Worm (Caenorhabditis elegans) whole organism, young adult: ENCODE data around the gene srsx-34.

Experiments
- B0019.2 ChIP-seq: fragments of 200-800 bp; sonication (Bioruptor generic); conservative IDR thresholded peaks from 2 replicates; pipeline ENCODE4 v1.3.6; 2022; ENCODE audit warnings: missing genetic modification reagents, missing genetic modification characterization, missing compliant biosample characterization
- F10E7.11 ChIP-seq: sonication (generic microtip); optimal IDR thresholded peaks from 2 replicates; lab custom pipeline; 2017; ENCODE audit warnings: mild to moderate bottlenecking, missing genetic modification characterization, moderate library complexity, missing compliant biosample characterization
- F52B5.7 ChIP-seq: sonication (generic microtip); optimal IDR thresholded peaks from 2 replicates; lab custom pipeline; 2016; ENCODE audit warnings: mild to moderate bottlenecking, missing genetic modification characterization, missing compliant biosample characterization
- Y53G8AR.9 ChIP-seq: fragments of 200-800 bp; sonication (Bioruptor generic); conservative IDR thresholded peaks from 2 replicates; pipeline ENCODE4 v1.3.6; 2022; ENCODE audit warnings: missing genetic modification reagents, missing genetic modification characterization, missing compliant biosample characterization
- Y56A3A.18 ChIP-seq: fragments of 200-800 bp; sonication (Bioruptor generic); IDR thresholded peaks from 2 replicates; pipeline ENCODE4 v1.3.6; 2022; ENCODE audit warnings: missing genetic modification reagents, missing genetic modification characterization, missing compliant biosample characterization
- Y67H2A.10 ChIP-seq: fragments of 200-800 bp; sonication (Bioruptor generic); conservative IDR thresholded peaks from 2 replicates; pipeline ENCODE4 v1.3.6; 2022; ENCODE audit warnings: missing genetic modification reagents, missing genetic modification characterization, missing compliant biosample characterization
- ama-1 ChIP-seq, 3 experiments: fragments of 150-350 bp in 1 of 3; sonication (generic microtip) in 2 of 3; optimal IDR thresholded peaks; 2 replicates each; lab custom pipeline; 2014 to 2018; ENCODE audit warnings: missing biosample characterization in 2 of 3, missing genetic modification characterization in 2 of 3, missing genetic modification reagents in 2 of 3
- aptf-2 ChIP-seq: fragments of 200-800 bp; sonication (Bioruptor generic); conservative IDR thresholded peaks from 2 replicates; pipeline ENCODE4 v1.3.6; 2022; ENCODE audit warnings: missing genetic modification reagents, missing genetic modification characterization, missing compliant biosample characterization
- athp-1 ChIP-seq: sonication (generic microtip); optimal IDR thresholded peaks from 2 replicates; lab custom pipeline; 2017; ENCODE audit warnings: mild to moderate bottlenecking, missing genetic modification characterization, missing compliant biosample characterization
- bed-2 ChIP-seq: fragments of 200-800 bp; sonication (Bioruptor generic); IDR thresholded peaks from 2 replicates; pipeline ENCODE4 v1.3.6; 2022; ENCODE audit warnings: missing genetic modification reagents, missing genetic modification characterization, missing compliant biosample characterization
- cebp-1 ChIP-seq, 2 experiments: fragments of 200-800 bp in 1 of 2; sonication (Bioruptor generic) in 1 of 2; sonication (generic microtip) in 1 of 2; IDR thresholded peaks in 1 of 2; optimal IDR thresholded peaks in 1 of 2; 2 replicates each; pipeline versions ENCODE4 v1.3.6 to Lab custom; 2017 to 2022; ENCODE audit warnings: missing compliant biosample characterization in 2 of 2, missing genetic modification characterization in 2 of 2, mild to moderate bottlenecking in 1 of 2, missing genetic modification reagents in 1 of 2, moderate library complexity in 1 of 2
- cebp-2 ChIP-seq: fragments of 200-800 bp; sonication (Bioruptor generic); IDR thresholded peaks from 2 replicates; pipeline ENCODE4 v1.3.6; 2022; ENCODE audit warnings: missing genetic modification characterization, missing compliant biosample characterization
- ceh-58 ChIP-seq: fragments of 200-800 bp; sonication (Bioruptor generic); IDR thresholded peaks from 2 replicates; pipeline ENCODE4 v1.3.6; 2022; ENCODE audit warnings: missing genetic modification characterization, missing compliant biosample characterization
- ceh-79 ChIP-seq: sonication (generic microtip); optimal IDR thresholded peaks from 2 replicates; lab custom pipeline; 2017; ENCODE audit warnings: mild to moderate bottlenecking, missing genetic modification characterization, missing compliant biosample characterization
- chd-7 ChIP-seq: sonication (generic microtip); optimal IDR thresholded peaks from 2 replicates; lab custom pipeline; 2016; ENCODE audit warnings: mild to moderate bottlenecking, missing genetic modification characterization, moderate library complexity, missing compliant biosample characterization
- dpff-1 ChIP-seq: sonication (generic microtip); optimal IDR thresholded peaks from 2 replicates; lab custom pipeline; 2017; ENCODE audit warnings: mild to moderate bottlenecking, missing genetic modification characterization, missing compliant biosample characterization
- ekl-4 ChIP-seq: fragments of 200-800 bp; sonication (Bioruptor generic); IDR thresholded peaks from 2 replicates; pipeline ENCODE4 v1.3.6; 2022; ENCODE audit warnings: missing genetic modification reagents, missing genetic modification characterization, missing compliant biosample characterization
- him-1 ChIP-seq: sonication (generic microtip); optimal IDR thresholded peaks from 2 replicates; lab custom pipeline; 2016; ENCODE audit warnings: missing genotype, missing genetic modification reagents, missing genetic modification characterization, missing compliant biosample characterization
- hlh-12 ChIP-seq: sonication (generic microtip); optimal IDR thresholded peaks from 2 replicates; lab custom pipeline; 2016; ENCODE audit warnings: missing genetic modification characterization, missing compliant biosample characterization
- hmg-1.2 ChIP-seq: fragments of 200-800 bp; sonication (Bioruptor generic); IDR thresholded peaks from 2 replicates; pipeline ENCODE4 v1.3.6; 2022; ENCODE audit warnings: missing genetic modification reagents, missing genetic modification characterization, missing compliant biosample characterization
- let-526 ChIP-seq: fragments of 200-800 bp; sonication (Bioruptor generic); IDR thresholded peaks from 2 replicates; pipeline ENCODE4 v1.3.6; 2022; ENCODE audit warnings: missing genetic modification reagents, missing genetic modification characterization, missing compliant biosample characterization
- lin-35 ChIP-seq, 3 experiments: fragments of 150-350 bp in 2 of 3; sonication (generic microtip) in 1 of 3; optimal IDR thresholded peaks; 2 replicates each; lab custom pipeline; 2014 to 2018; ENCODE audit warnings: missing biosample characterization in 3 of 3, missing genetic modification characterization in 3 of 3, missing genetic modification reagents in 3 of 3
- lin-54 ChIP-seq: fragments of 200-800 bp; sonication (Bioruptor generic); optimal IDR thresholded peaks from 2 replicates; lab custom pipeline; 2018; ENCODE audit warnings: mild to moderate bottlenecking, missing genetic modification characterization, missing compliant biosample characterization
- madf-10 ChIP-seq: sonication (generic microtip); optimal IDR thresholded peaks from 2 replicates; lab custom pipeline; 2016; ENCODE audit warnings: mild to moderate bottlenecking, missing genetic modification characterization, missing compliant biosample characterization
- madf-6 ChIP-seq: fragments of 200-800 bp; sonication (Bioruptor generic); IDR thresholded peaks from 2 replicates; pipeline ENCODE4 v1.3.6; 2022; ENCODE audit warnings: missing genetic modification reagents, missing genetic modification characterization, missing compliant biosample characterization
- mcd-1 ChIP-seq: fragments of 200-800 bp; sonication (Bioruptor generic); IDR thresholded peaks from 2 replicates; pipeline ENCODE4 v1.3.6; 2022; ENCODE audit warnings: missing genetic modification reagents, missing genetic modification characterization, missing compliant biosample characterization
- mel-28 ChIP-seq: sonication (generic microtip); optimal IDR thresholded peaks from 2 replicates; lab custom pipeline; 2016; ENCODE audit warnings: borderline replicate concordance, mild to moderate bottlenecking, missing genetic modification characterization, missing compliant biosample characterization
- nfya-2 ChIP-seq: fragments of 200-800 bp; sonication (Bioruptor generic); IDR thresholded peaks from 2 replicates; pipeline ENCODE4 v1.3.6; 2022; ENCODE audit warnings: missing genetic modification reagents, missing genetic modification characterization, missing compliant biosample characterization
- nhr-120 ChIP-seq: fragments of 200-800 bp; sonication (Bioruptor generic); IDR thresholded peaks from 2 replicates; pipeline ENCODE4 v1.3.6; 2022; ENCODE audit warnings: missing genetic modification characterization, missing compliant biosample characterization
- nhr-27 ChIP-seq: fragments of 200-800 bp; sonication (Bioruptor generic); optimal IDR thresholded peaks from 2 replicates; lab custom pipeline; 2018; ENCODE audit warnings: mild to moderate bottlenecking, missing genetic modification characterization, moderate library complexity, missing compliant biosample characterization
- nhr-90 ChIP-seq: sonication (generic microtip); optimal IDR thresholded peaks from 2 replicates; lab custom pipeline; 2016; ENCODE audit warnings: missing genotype, mild to moderate bottlenecking, missing genetic modification characterization, missing compliant biosample characterization
- pbrm-1 ChIP-seq: fragments of 200-800 bp; sonication (Bioruptor generic); IDR thresholded peaks from 2 replicates; pipeline ENCODE4 v1.3.6; 2022; ENCODE audit warnings: missing genetic modification reagents, missing genetic modification characterization, missing compliant biosample characterization
- rcor-1 ChIP-seq: fragments of 200-800 bp; sonication (Bioruptor generic); IDR thresholded peaks from 2 replicates; pipeline ENCODE4 v1.3.6; 2022; ENCODE audit warnings: missing genetic modification reagents, missing genetic modification characterization, missing compliant biosample characterization
- snpc-1.1 ChIP-seq: sonication (generic microtip); optimal IDR thresholded peaks from 2 replicates; lab custom pipeline; 2017; ENCODE audit warnings: missing genetic modification characterization, mild to moderate bottlenecking, missing compliant biosample characterization, antibody characterized with exemption, moderate library complexity, missing genotype, missing genetic modification reagents; ENCODE audit not compliant: insufficient read depth
- snpc-1.3 ChIP-seq: sonication (generic microtip); optimal IDR thresholded peaks from 2 replicates; lab custom pipeline; 2017; ENCODE audit warnings: missing genetic modification characterization, mild to moderate bottlenecking, missing compliant biosample characterization, antibody characterized with exemption, moderate library complexity, missing genotype, missing genetic modification reagents; ENCODE audit not compliant: insufficient read depth
- snpc-3.4 ChIP-seq: sonication (generic microtip); optimal IDR thresholded peaks from 2 replicates; lab custom pipeline; 2017; ENCODE audit warnings: missing genetic modification characterization, mild to moderate bottlenecking, missing compliant biosample characterization, antibody characterized with exemption, moderate library complexity, missing genotype, missing genetic modification reagents
- somi-1 ChIP-seq: fragments of 200-800 bp; sonication (Bioruptor generic); optimal IDR thresholded peaks from 2 replicates; lab custom pipeline; 2018; ENCODE audit warnings: mild to moderate bottlenecking, missing genetic modification characterization, missing compliant biosample characterization
- ztf-18 ChIP-seq: sonication (generic microtip); optimal IDR thresholded peaks from 2 replicates; lab custom pipeline; 2016; ENCODE audit warnings: missing genotype, mild to moderate bottlenecking, missing genetic modification characterization, missing compliant biosample characterization
- ztf-22 ChIP-seq: fragments of 200-800 bp; sonication (Bioruptor generic); optimal IDR thresholded peaks from 2 replicates; lab custom pipeline; 2018; ENCODE audit warnings: mild to moderate bottlenecking, missing genetic modification characterization, moderate library complexity, missing compliant biosample characterization
- ztf-25 ChIP-seq: fragments of 200-800 bp; sonication (Bioruptor generic); IDR thresholded peaks from 2 replicates; pipeline ENCODE4 v1.3.6; 2022; ENCODE audit warnings: missing genetic modification reagents, missing genetic modification characterization, missing compliant biosample characterization

The srsx-34 gene

ce11 chrV:8991679-8992078 lies 44.1 kb upstream of the srsx-34 start, which contains the start of gene F59E11.6 (continued):
- no peak for TF ChIP-seq hlh-12 (tag; lab: Kevin White, UChicago)
- no peak for TF ChIP-seq ztf-25 (GFP tag; lab: Robert Waterston, UW)
- no peak for TF ChIP-seq chd-7

- no peak for TF ChIP-seq lin-54
- no peak for TF ChIP-seq madf-6 (GFP tag; lab: Robert Waterston, UW)
- no peak for TF ChIP-seq athp-1 (tag; lab: Kevin White, UChicago)
- TF ChIP-seq mel-28, result no peak
- no peak for TF ChIP-seq snpc-1.1 (tag; lab: Kevin White, UChicago)
- no peak for TF ChIP-seq somi-1
- TF ChIP-seq nhr-27 (tag; lab: Kevin White, UChicago), result no peak
- no peak for TF ChIP-seq aptf-2 (GFP tag; lab: Robert Waterston, UW)
- no peak for TF ChIP-seq F10E7.11 (tag; lab: Kevin White, UChicago)
- no peak for TF ChIP-seq Y67H2A.10
- no peak for TF ChIP-seq cebp-2 (GFP tag; lab: Robert Waterston, UW)
- TF ChIP-seq, all 124 proteins: peak for 0
Observed at ce11 chrV:8994272-8994671, 41.5 kb upstream of the srsx-34 start.

ce11 chrV:8994801-8995200 lies 41.0 kb upstream of the srsx-34 start, which contains the start of gene F59E11.5:
TSS of gene F59E11.5 (plus strand) at chrV:8995101.
- TF ChIP-seq bed-2 (GFP tag; lab: Robert Waterston, UW) (no peak), cebp-1 (GFP tag; IDR thresholded peaks at IDR 0.05; lab: Robert Waterston, UW) (no peak), cebp-1 (tag; optimal IDR thresholded peaks at IDR 0.05; lab: Kevin White, UChicago) (no peak)

DNA sequence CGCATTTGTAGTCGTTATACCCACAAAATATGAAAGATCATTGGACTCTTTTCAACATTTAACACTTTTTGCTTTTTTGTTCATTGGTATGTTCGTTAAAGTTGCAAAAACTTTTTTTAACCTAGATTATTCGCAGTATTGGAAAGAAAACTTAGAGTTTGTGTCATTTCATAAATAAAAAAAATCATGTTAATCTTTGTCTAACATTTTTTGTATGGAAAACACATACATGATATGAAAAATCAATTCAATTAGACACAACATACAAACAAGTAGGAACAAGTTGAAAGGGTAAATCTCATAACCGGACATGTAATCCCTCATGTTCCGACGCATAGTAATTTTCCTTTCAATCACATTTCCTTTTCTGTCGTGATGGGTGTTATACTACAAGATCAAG lies 34.6 kb upstream of the srsx-34 start, which contains the start of gene F59E11.2:
Gene F59E11.2, plus strand, starts transcription at position 301 of the 400 bp plus-strand sequence.
- no peak for TF ChIP-seq Y53G8AR.9 (GFP tag; lab: Robert Waterston, UW)
- TF ChIP-seq mcd-1 (GFP tag; lab: Robert Waterston, UW), result no peak
- TF ChIP-seq madf-10 (tag; lab: Kevin White, UChicago), result no peak
- no peak for TF ChIP-seq let-526 (GFP tag; lab: Robert Waterston, UW)
- TF ChIP-seq nhr-90 (tag; lab: Kevin White, UChicago), result no peak
- TF ChIP-seq snpc-3.4, result no peak

ce11 chrV:9003291-9003690 lies 32.5 kb upstream of the srsx-34 start, which contains the start of gene srx-1:
TSS of gene srx-1 (plus strand) at chrV:9003672.
- TF ChIP-seq B0019.2, result no peak
- TF ChIP-seq ceh-79 (tag; lab: Kevin White, UChicago), result no peak
- TF ChIP-seq lin-35 (GFP tag; optimal IDR thresholded peaks at IDR 0.05; lab: Kevin White, UChicago), result no peak
- TF ChIP-seq nhr-120 (GFP tag; lab: Robert Waterston, UW), result no peak
- no peak for TF ChIP-seq snpc-1.3 (tag; lab: Kevin White, UChicago)
- no peak for TF ChIP-seq ekl-4 (GFP tag; lab: Robert Waterston, UW)
- TF ChIP-seq nfya-2 (GFP tag; lab: Robert Waterston, UW), result no peak
- TF ChIP-seq hmg-1.2 (GFP tag; lab: Robert Waterston, UW), result no peak
- no peak for TF ChIP-seq him-1 (tag; lab: Kevin White, UChicago)
- TF ChIP-seq ama-1 (optimal IDR thresholded peaks at IDR 0.05; lab: Kevin White, UChicago), result no peak
- TF ChIP-seq ama-1 (GFP tag; optimal IDR thresholded peaks at IDR 0.05; lab: Kevin White, UChicago), result no peak
- no peak for TF ChIP-seq pbrm-1 (GFP tag; lab: Robert Waterston, UW)
- no peak for TF ChIP-seq rcor-1 (GFP tag; lab: Robert Waterston, UW)
- TF ChIP-seq ztf-18 (tag; lab: Kevin White, UChicago), result no peak
- TF ChIP-seq Y56A3A.18, result no peak
- TF ChIP-seq hlh-12 (tag; lab: Kevin White, UChicago), result no peak
- TF ChIP-seq F52B5.7 (tag; lab: Kevin White, UChicago), result no peak
- TF ChIP-seq dpff-1 (tag; lab: Kevin White, UChicago), result no peak
- no peak for TF ChIP-seq ceh-58 (GFP tag; lab: Robert Waterston, UW)
- TF ChIP-seq ztf-22, result no peak
- no peak for TF ChIP-seq Y53G8AR.9 (GFP tag; lab: Robert Waterston, UW)
